Fruit fly (Drosophila melanogaster): ENCODE results near the gene ERR.

ERR gene

dm6 chr3L:8175818-8176217 lies 10.7 kb downstream of the ERR start, which contains the start of gene RecQ4 (continued):
- TF ChIP-seq CG11504 (tag; optimal IDR thresholded peaks at IDR 0.05) (no peak), crc (GFP tag; optimal IDR thresholded peaks at IDR 0.05) (no peak), CG8290 (GFP tag; optimal IDR thresholded peaks at IDR 0.05) (no peak), CG8290 (tag; optimal IDR thresholded peaks at IDR 0.05) (no peak), Hand (GFP tag; optimal IDR thresholded peaks at IDR 0.05) (no peak), NK7.1 (GFP tag; optimal IDR thresholded peaks at IDR 0.05) (no peak), Blimp-1 (GFP tag; optimal IDR thresholded peaks at IDR 0.05) (no peak), CG5953 (GFP tag; IDR thresholded peaks at IDR 0.05) (no peak), CG12104 (GFP tag; optimal IDR thresholded peaks at IDR 0.05) (no peak), ems (GFP tag; optimal IDR thresholded peaks at IDR 0.05) (peak; percentile 17), Ssrp (tag; optimal IDR thresholded peaks at IDR 0.05) (no peak), nerfin-1 (tag; optimal IDR thresholded peaks at IDR 0.05) (no peak), eyg (GFP tag; optimal IDR thresholded peaks at IDR 0.05) (no peak), cg (GFP tag; optimal IDR thresholded peaks at IDR 0.05) (peak; percentile 47), gfzf (GFP tag; optimal IDR thresholded peaks at IDR 0.05) (peak; percentile 44), slou (GFP tag; optimal IDR thresholded peaks at IDR 0.05) (no peak), zfh2 (GFP tag; optimal IDR thresholded peaks at IDR 0.05) (peak; percentile 10), CG14050 (GFP tag; IDR thresholded peaks at IDR 0.05) (no peak), Sin3A (optimal IDR thresholded peaks at IDR 0.05) (no peak), Ets97D (GFP tag; optimal IDR thresholded peaks at IDR 0.05) (peak; percentile 70), Jarid2 (GFP tag; optimal IDR thresholded peaks at IDR 0.05) (no peak), lola (GFP tag; optimal IDR thresholded peaks at IDR 0.05) (no peak), pfk (GFP tag; optimal IDR thresholded peaks at IDR 0.05) (no peak), ERR (GFP tag; optimal IDR thresholded peaks at IDR 0.05) (no peak), prd (optimal IDR thresholded peaks at IDR 0.05) (no peak), prd (GFP tag; IDR thresholded peaks at IDR 0.05) (no peak), sna (GFP tag; IDR thresholded peaks at IDR 0.05; ENCODE audit: partially characterized antibody) (no peak), amos (GFP tag; IDR thresholded peaks at IDR 0.05; ENCODE audit: partially characterized antibody) (peak; percentile 54), Usf (GFP tag; optimal IDR thresholded peaks at IDR 0.05) (no peak), Hr39 (optimal IDR thresholded peaks at IDR 0.05) (no peak), CG8281 (tag; optimal IDR thresholded peaks at IDR 0.05) (no peak), vvl (GFP tag; IDR thresholded peaks at IDR 0.05) (peak; percentile 19; the same call in 1 of the 2 replicates), trh (GFP tag; optimal IDR thresholded peaks at IDR 0.05) (no peak), Fer1 (GFP tag; optimal IDR thresholded peaks at IDR 0.05) (no peak), phol (tag; optimal IDR thresholded peaks at IDR 0.05) (peak; percentile 22), NfI (GFP tag; optimal IDR thresholded peaks at IDR 0.05) (no peak), CG14441 (GFP tag; IDR thresholded peaks at IDR 0.05) (no peak), emc (GFP tag; optimal IDR thresholded peaks at IDR 0.05) (no peak), sim (GFP tag; IDR thresholded peaks at IDR 0.05) (no peak), CG18764 (GFP tag; optimal IDR thresholded peaks at IDR 0.05) (no peak), CG12155 (GFP tag; optimal IDR thresholded peaks at IDR 0.05) (no peak), Sry-β (GFP tag; optimal IDR thresholded peaks at IDR 0.05) (no peak), CG4404 (GFP tag; IDR thresholded peaks at IDR 0.05) (no peak), Poxn (GFP tag; IDR thresholded peaks at IDR 0.05) (no peak), seq (GFP tag; IDR thresholded peaks at IDR 0.05) (no peak), CG8944 (GFP tag; optimal IDR thresholded peaks at IDR 0.05) (no peak), jumu (GFP tag; optimal IDR thresholded peaks at IDR 0.05) (no peak)

All from whole organism, embryonic.